Worm (Caenorhabditis elegans): ENCODE measurements around the gene lam-1.

Gene lam-1

DNA sequence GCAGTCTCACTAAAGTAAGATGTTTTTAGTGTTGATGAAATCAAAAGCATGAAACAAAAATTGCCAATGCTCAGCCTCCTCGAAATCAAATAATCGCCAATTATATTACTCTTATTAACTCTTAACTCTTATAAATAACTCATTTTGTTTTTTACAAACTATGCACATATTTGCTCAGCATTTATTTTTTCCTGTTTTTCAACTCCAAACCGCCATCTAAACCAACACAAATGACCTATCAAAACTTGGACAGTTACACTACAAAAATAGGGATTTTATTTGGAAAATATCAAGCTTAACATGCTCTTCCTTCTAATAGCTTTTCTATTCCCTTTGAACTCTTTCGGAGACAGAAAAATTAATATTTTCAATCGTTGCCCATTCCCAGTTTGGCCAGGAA is 55.5 kb downstream of the lam-1 start, which contains the start of gene thn-6:
TSS of gene thn-6 (plus strand) at position 301 of the 400 bp plus-strand sequence.
- TF ChIP-seq unc-62 (GFP tag; optimal IDR thresholded peaks at IDR 0.05), result no peak

DNA sequence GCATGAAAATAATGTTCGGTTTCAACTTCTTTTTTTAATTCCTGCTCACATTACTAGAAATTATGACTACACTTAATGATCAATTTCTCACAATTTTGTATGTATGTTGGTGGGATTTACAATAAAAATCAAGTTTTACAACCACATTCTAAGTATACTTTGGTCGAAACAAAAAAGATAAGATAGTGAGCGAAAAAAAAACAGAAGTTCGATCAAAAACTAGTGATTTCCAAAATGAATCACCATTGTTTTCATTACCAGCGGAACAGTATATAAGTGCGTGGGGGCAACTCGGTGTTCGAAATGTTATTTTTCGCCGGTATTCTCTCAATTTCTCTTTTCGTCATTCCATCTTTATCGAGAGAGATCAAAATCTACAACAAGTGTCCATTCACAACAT is 57.4 kb downstream of the lam-1 start, which contains the start of gene thn-5:
TSS of gene thn-5 (plus strand) at position 301 of the 400 bp plus-strand sequence.
- no peak for TF ChIP-seq unc-62 (GFP tag; optimal IDR thresholded peaks at IDR 0.05)
